Worm (Caenorhabditis elegans) whole organism, midembryonic: ENCODE measurements around the gene kap-1.

Experiments
- T22C8.4 ChIP-seq: fragments of 200-800 bp; sonication (Bioruptor generic); IDR thresholded peaks from 2 replicates; pipeline ENCODE4 v1.3.6; 2022; ENCODE audit warnings: missing genetic modification characterization, missing compliant biosample characterization
- cog-1 ChIP-seq: sonication (generic microtip); optimal IDR thresholded peaks from 2 replicates; lab custom pipeline; 2016; ENCODE audit warnings: missing genetic modification characterization, missing compliant biosample characterization
- flt-1 ChIP-seq: fragments of 200-800 bp; sonication (Bioruptor generic); IDR thresholded peaks from 2 replicates; pipeline ENCODE4 v1.3.6; 2022; ENCODE audit warnings: missing genetic modification characterization, missing compliant biosample characterization
- klf-2 ChIP-seq: fragments of 200-800 bp; sonication (Bioruptor generic); conservative IDR thresholded peaks from 2 replicates; pipeline ENCODE4 v1.3.6; 2022; ENCODE audit warnings: missing genetic modification reagents, missing genetic modification characterization, missing compliant biosample characterization
- med-1 ChIP-seq: sonication (generic microtip); optimal IDR thresholded peaks from 2 replicates; lab custom pipeline; 2017; ENCODE audit warnings: missing genetic modification characterization, mild to moderate bottlenecking, missing compliant biosample characterization, antibody characterized with exemption, missing genetic modification reagents; ENCODE audit not compliant: insufficient read depth
- ref-1 ChIP-seq: fragments of 200-800 bp; sonication (Bioruptor generic); conservative IDR thresholded peaks from 2 replicates; pipeline ENCODE4 v1.3.6; 2022; ENCODE audit warnings: missing genetic modification reagents, missing genetic modification characterization, missing compliant biosample characterization
- tab-1 ChIP-seq: fragments of 200-800 bp; sonication (Bioruptor generic); IDR thresholded peaks from 2 replicates; pipeline ENCODE4 v1.3.6; 2022; ENCODE audit warnings: missing genetic modification characterization, missing compliant biosample characterization
- ztf-23 ChIP-seq: fragments of 200-800 bp; sonication (Bioruptor generic); IDR thresholded peaks from 2 replicates; pipeline ENCODE4 v1.3.6; 2022; ENCODE audit warnings: missing genetic modification reagents, missing genetic modification characterization, missing compliant biosample characterization
- ztf-29 ChIP-seq: fragments of 200-800 bp; sonication (Bioruptor generic); IDR thresholded peaks from 2 replicates; pipeline ENCODE4 v1.3.6; 2022; ENCODE audit warnings: missing genetic modification reagents, missing genetic modification characterization, missing compliant biosample characterization

The kap-1 gene

ce11 chrIII:7339138-7339537 lies 503 bp downstream of the kap-1 start:
- TF ChIP-seq ztf-23 (GFP tag; lab: Robert Waterston, UW) (no peak), ref-1 (GFP tag; lab: Robert Waterston, UW) (no peak), med-1 (GFP tag; lab: Kevin White, UChicago) (no peak), tab-1 (GFP tag; lab: Robert Waterston, UW) (no peak), flt-1 (GFP tag; lab: Robert Waterston, UW) (no peak), ztf-29 (GFP tag; lab: Robert Waterston, UW) (no peak), klf-2 (GFP tag; lab: Robert Waterston, UW) (no peak), T22C8.4 (GFP tag; lab: Robert Waterston, UW) (no peak), cog-1 (no peak)

ce11 chrIII:7343389-7343788 lies 4.8 kb downstream of the kap-1 start, which contains the start of gene F08F8.6:
Gene F08F8.6, plus strand, starts transcription at chrIII:7343689.
- TF ChIP-seq flt-1 (GFP tag; lab: Robert Waterston, UW) (no peak), ref-1 (GFP tag; lab: Robert Waterston, UW) (no peak), tab-1 (GFP tag; lab: Robert Waterston, UW) (no peak), T22C8.4 (GFP tag; lab: Robert Waterston, UW) (no peak), med-1 (GFP tag; lab: Kevin White, UChicago) (no peak), ztf-23 (GFP tag; lab: Robert Waterston, UW) (no peak), klf-2 (GFP tag; lab: Robert Waterston, UW) (no peak), cog-1 (no peak), ztf-29 (GFP tag; lab: Robert Waterston, UW) (no peak)

ce11 chrIII:7347049-7347448 lies 8.4 kb downstream of the kap-1 start, which contains the start of gene F08F8.7:
Gene F08F8.7, minus strand, starts transcription at chrIII:7347149.
- TF ChIP-seq tab-1 (GFP tag; lab: Robert Waterston, UW): no peak
- no peak for TF ChIP-seq med-1 (GFP tag; lab: Kevin White, UChicago)
- TF ChIP-seq ztf-29 (GFP tag; lab: Robert Waterston, UW): no peak
- TF ChIP-seq ref-1 (GFP tag; lab: Robert Waterston, UW): no peak
- no peak for TF ChIP-seq cog-1
- no peak for TF ChIP-seq ztf-23 (GFP tag; lab: Robert Waterston, UW)
- TF ChIP-seq klf-2 (GFP tag; lab: Robert Waterston, UW): no peak
- TF ChIP-seq flt-1 (GFP tag; lab: Robert Waterston, UW): no peak
- TF ChIP-seq T22C8.4 (GFP tag; lab: Robert Waterston, UW): no peak

ce11 chrIII:7349075-7349474 lies 10.4 kb downstream of the kap-1 start, which contains the start of gene gos-28:
Gene gos-28, minus strand, starts transcription at chrIII:7349175.
- TF ChIP-seq ztf-29 (GFP tag; lab: Robert Waterston, UW): no peak
- TF ChIP-seq ref-1 (GFP tag; lab: Robert Waterston, UW): no peak
- TF ChIP-seq cog-1: no peak
- TF ChIP-seq klf-2 (GFP tag; lab: Robert Waterston, UW): no peak
- no peak for TF ChIP-seq T22C8.4 (GFP tag; lab: Robert Waterston, UW)
- TF ChIP-seq tab-1 (GFP tag; lab: Robert Waterston, UW): no peak
- no peak for TF ChIP-seq ztf-23 (GFP tag; lab: Robert Waterston, UW)
- TF ChIP-seq flt-1 (GFP tag; lab: Robert Waterston, UW): no peak
- TF ChIP-seq med-1 (GFP tag; lab: Kevin White, UChicago): no peak

- TF ChIP-seq ztf-29 (GFP tag; lab: Robert Waterston, UW): no peak
- no peak for TF ChIP-seq T22C8.4 (GFP tag; lab: Robert Waterston, UW)
- TF ChIP-seq tab-1 (GFP tag; lab: Robert Waterston, UW): no peak
- TF ChIP-seq ref-1 (GFP tag; lab: Robert Waterston, UW): no peak
- no peak for TF ChIP-seq cog-1
Observed at ce11 chrIII:7353871-7354270, 15.2 kb downstream of the kap-1 start, which contains the start of gene F08F8.9. Gene F08F8.9, minus strand, starts transcription at chrIII:7353971.

ce11 chrIII:7357356-7357755 lies 18.7 kb downstream of the kap-1 start, which contains the start of gene F08F8.10:
Gene F08F8.10, minus strand, starts transcription at chrIII:7357393.
- TF ChIP-seq tab-1 (GFP tag; lab: Robert Waterston, UW) (no peak), T22C8.4 (GFP tag; lab: Robert Waterston, UW) (no peak), ztf-23 (GFP tag; lab: Robert Waterston, UW) (peak; percentile 17; the same call in 1 of the 2 replicates), ztf-29 (GFP tag; lab: Robert Waterston, UW) (no peak), cog-1 (peak; percentile 19), flt-1 (GFP tag; lab: Robert Waterston, UW) (no peak)

ce11 chrIII:7358627-7359026 lies 20.0 kb downstream of the kap-1 start:
- TF ChIP-seq T22C8.4 (GFP tag; lab: Robert Waterston, UW): no peak
- TF ChIP-seq med-1 (GFP tag; lab: Kevin White, UChicago): no peak
- TF ChIP-seq ztf-23 (GFP tag; lab: Robert Waterston, UW): no peak
- no peak for TF ChIP-seq cog-1
- no peak for TF ChIP-seq klf-2 (GFP tag; lab: Robert Waterston, UW)
- no peak for TF ChIP-seq ref-1 (GFP tag; lab: Robert Waterston, UW)
- no peak for TF ChIP-seq ztf-29 (GFP tag; lab: Robert Waterston, UW)
- TF ChIP-seq flt-1 (GFP tag; lab: Robert Waterston, UW): no peak
- no peak for TF ChIP-seq tab-1 (GFP tag; lab: Robert Waterston, UW)

- no peak for TF ChIP-seq flt-1 (GFP tag; lab: Robert Waterston, UW)
- TF ChIP-seq ztf-23 (GFP tag; lab: Robert Waterston, UW): 0 out of 2 replicates have a peak, but pooled peaks have one; percentile 27
Observed at ce11 chrIII:7359037-7359548, 20.5 kb downstream of the kap-1 start, which contains the start of the genes eco-1 and hmgr-1. Gene eco-1, minus strand, starts transcription at chrIII:7359095. Gene hmgr-1, plus strand, starts transcription at chrIII:7359498.

- TF ChIP-seq klf-2 (GFP tag; lab: Robert Waterston, UW) (no peak), ztf-29 (GFP tag; lab: Robert Waterston, UW) (no peak), ztf-23 (GFP tag; lab: Robert Waterston, UW) (no peak), med-1 (GFP tag; lab: Kevin White, UChicago) (no peak), flt-1 (GFP tag; lab: Robert Waterston, UW) (no peak), tab-1 (GFP tag; lab: Robert Waterston, UW) (no peak), ref-1 (GFP tag; lab: Robert Waterston, UW) (no peak), T22C8.4 (GFP tag; lab: Robert Waterston, UW) (no peak), cog-1 (no peak)
Observed at ce11 chrIII:7365602-7366001, 27.0 kb downstream of the kap-1 start, which contains the start of gene F08F8.11. Gene F08F8.11, plus strand, starts transcription at chrIII:7365902.
